Fruit fly (Drosophila melanogaster): ENCODE data around the gene meso18E.

DNA sequence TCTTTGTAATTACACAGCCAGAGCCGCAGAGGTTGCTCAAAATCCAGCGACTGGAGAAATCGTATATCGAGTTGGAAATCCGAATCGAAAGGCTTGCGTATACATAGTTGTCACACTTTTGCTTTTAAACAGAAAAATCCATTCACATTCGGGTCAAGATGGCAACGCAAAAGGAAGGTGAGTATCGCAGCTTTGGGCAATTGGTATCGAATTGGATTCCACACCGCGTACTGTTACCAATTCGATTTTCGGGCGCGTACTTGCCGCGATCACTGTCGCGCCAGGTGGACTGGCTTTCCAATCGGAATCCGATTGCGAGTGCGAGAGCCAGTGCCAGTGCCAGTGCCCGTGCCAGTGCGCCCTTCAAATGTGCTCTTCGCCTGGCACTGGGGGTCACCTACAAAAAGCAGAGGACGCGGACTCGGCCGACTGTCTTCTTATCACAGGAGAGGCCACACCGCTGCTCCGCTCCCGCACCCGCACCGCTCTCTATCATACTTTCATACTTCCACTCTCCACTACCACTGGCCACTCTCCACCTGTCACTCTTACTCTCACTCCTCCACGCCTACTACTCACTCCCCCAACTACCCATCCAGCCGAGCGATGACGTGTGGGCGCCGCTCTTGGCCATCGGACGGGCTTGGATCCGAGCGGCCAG is 45.3 kb downstream of the meso18E start:
- no peak for TF ChIP-seq cnc (optimal IDR thresholded peaks at IDR 0.05)
- no peak for TF ChIP-seq CG14711 (tag; optimal IDR thresholded peaks at IDR 0.05)

Data from whole organism, adult.